Fruit fly (Drosophila melanogaster) whole organism, embryonic: ENCODE measurements around the gene CG9717.

Experiments used
- Atf6 ChIP-seq: fragments of 200-800 bp; sonication (Bioruptor generic); IDR thresholded peaks from 2 replicates; pipeline ENCODE4 v1.3.6; 2022; ENCODE audit warnings: missing biosample characterization, missing genetic modification characterization
- Blimp-1 ChIP-seq: fragments of 200-800 bp; sonication (Bioruptor generic); optimal IDR thresholded peaks from 3 replicates; lab custom pipeline; 2018; ENCODE audit warnings: missing biosample characterization, missing genetic modification characterization, mild to moderate bottlenecking, moderate library complexity, missing genetic modification reagents
- BtbVII ChIP-seq: fragments of 200-800 bp; sonication (Bioruptor generic); optimal IDR thresholded peaks from 3 replicates; lab custom pipeline; 2017; ENCODE audit warnings: missing biosample characterization, mild to moderate bottlenecking, missing genetic modification characterization
- CG12071 ChIP-seq: fragments of 200-800 bp; sonication (Bioruptor generic); optimal IDR thresholded peaks from 3 replicates; lab custom pipeline; 2018; ENCODE audit warnings: missing biosample characterization, mild to moderate bottlenecking, missing genetic modification characterization
- CG13424 ChIP-seq: fragments of 200-800 bp; sonication (Bioruptor generic); optimal IDR thresholded peaks from 2 replicates; lab custom pipeline; 2019; ENCODE audit warnings: missing biosample characterization, mild to moderate bottlenecking, missing genetic modification characterization, moderate library complexity
- CG13624 ChIP-seq: fragments of 200-800 bp; sonication (Bioruptor generic); optimal IDR thresholded peaks from 2 replicates; lab custom pipeline; 2016; ENCODE audit warnings: missing biosample characterization, missing genetic modification characterization
- CG14667 ChIP-seq: fragments of 200-800 bp; sonication (Bioruptor generic); IDR thresholded peaks from 2 replicates; pipeline ENCODE4 v1.3.6; 2022; ENCODE audit warnings: missing biosample characterization, missing genetic modification characterization
- CG15011 ChIP-seq: fragments of 200-800 bp; sonication (Bioruptor generic); optimal IDR thresholded peaks from 3 replicates; lab custom pipeline; 2018; ENCODE audit warnings: missing biosample characterization, mild to moderate bottlenecking, missing genetic modification characterization
- CG15073 ChIP-seq: fragments of 200-800 bp; sonication (Bioruptor generic); optimal IDR thresholded peaks from 2 replicates; lab custom pipeline; 2016; ENCODE audit warnings: missing biosample characterization, missing genetic modification characterization
- CG16863 ChIP-seq: fragments of 200-800 bp; sonication (Bioruptor generic); optimal IDR thresholded peaks from 3 replicates; lab custom pipeline; 2016; ENCODE audit warnings: missing biosample characterization, missing genetic modification characterization
- CG1832 ChIP-seq: fragments of 200-800 bp; sonication (Bioruptor generic); optimal IDR thresholded peaks from 2 replicates; lab custom pipeline; 2017; ENCODE audit warnings: missing biosample characterization, mild to moderate bottlenecking, missing genetic modification characterization, inconsistent platforms
- CG32532 ChIP-seq: fragments of 200-800 bp; sonication (Bioruptor generic); IDR thresholded peaks from 2 replicates; pipeline ENCODE4 v1.3.6; 2022; ENCODE audit warnings: missing biosample characterization, missing genetic modification characterization
- CG32772 ChIP-seq: fragments of 200-800 bp; sonication (Bioruptor generic); IDR thresholded peaks from 2 replicates; pipeline ENCODE4 v1.3.6; 2022; ENCODE audit warnings: missing biosample characterization, missing genetic modification characterization
- CG4328 ChIP-seq: fragments of 200-800 bp; sonication (Bioruptor generic); optimal IDR thresholded peaks from 3 replicates; lab custom pipeline; 2017; ENCODE audit warnings: missing biosample characterization, missing genetic modification reagents, missing genetic modification characterization
- CG6854 ChIP-seq: fragments of 200-800 bp; sonication (Bioruptor generic); optimal IDR thresholded peaks from 3 replicates; lab custom pipeline; 2017; ENCODE audit warnings: missing biosample characterization, mild to moderate bottlenecking, missing genetic modification characterization
- CG8359 ChIP-seq: fragments of 200-800 bp; sonication (Bioruptor generic); optimal IDR thresholded peaks from 2 replicates; lab custom pipeline; 2017; ENCODE audit warnings: missing biosample characterization, mild to moderate bottlenecking, missing genetic modification characterization, borderline replicate concordance
- CG8388 ChIP-seq: fragments of 200-800 bp; sonication (Bioruptor generic); optimal IDR thresholded peaks from 2 replicates; lab custom pipeline; 2019; ENCODE audit warnings: missing biosample characterization, mild to moderate bottlenecking, missing genetic modification characterization, moderate library complexity
- CG8944 ChIP-seq: fragments of 200-800 bp; sonication (Bioruptor generic); optimal IDR thresholded peaks from 3 replicates; lab custom pipeline; 2016; ENCODE audit warnings: missing biosample characterization, missing genetic modification characterization
- CG9215 ChIP-seq: fragments of 200-800 bp; sonication (Bioruptor generic); IDR thresholded peaks from 2 replicates; pipeline ENCODE4 v1.3.6; 2022; ENCODE audit warnings: missing biosample characterization, missing genetic modification characterization
- CrebB ChIP-seq: fragments of 200-800 bp; sonication (Bioruptor generic); optimal IDR thresholded peaks from 3 replicates; lab custom pipeline; 2018; ENCODE audit warnings: missing biosample characterization, mild to moderate bottlenecking, missing genetic modification characterization
- GATAe ChIP-seq: fragments of 200-800 bp; sonication (Bioruptor generic); conservative IDR thresholded peaks from 2 replicates; pipeline ENCODE4 v1.3.6; 2022; ENCODE audit warnings: missing biosample characterization, missing genetic modification characterization
- Gsc ChIP-seq: fragments of 200-800 bp; sonication (Bioruptor generic); IDR thresholded peaks from 2 replicates; pipeline ENCODE4 v1.3.6; 2022; ENCODE audit warnings: missing biosample characterization, missing genetic modification characterization
- HLH3B ChIP-seq: fragments of 200-800 bp; sonication (Bioruptor generic); IDR thresholded peaks from 2 replicates; pipeline ENCODE4 v1.3.6; 2022; ENCODE audit warnings: missing biosample characterization, missing genetic modification characterization
- HLH4C ChIP-seq: fragments of 200-800 bp; sonication (Bioruptor generic); IDR thresholded peaks from 3 replicates; pipeline ENCODE4 v1.3.6; 2022; ENCODE audit warnings: missing biosample characterization, missing genetic modification characterization; ENCODE audit not compliant: partially characterized antibody
- Lim3 ChIP-seq: fragments of 200-800 bp; sonication (Bioruptor generic); IDR thresholded peaks from 2 replicates; pipeline ENCODE4 v1.3.6; 2022; ENCODE audit warnings: missing biosample characterization, missing genetic modification characterization
- MBD-R2 ChIP-seq: fragments of 200-800 bp; sonication (Bioruptor generic); IDR thresholded peaks from 2 replicates; pipeline ENCODE4 v1.3.6; 2022; ENCODE audit warnings: missing biosample characterization, missing genetic modification characterization
- Mad ChIP-seq: fragments of 200-800 bp; sonication (Bioruptor generic); optimal IDR thresholded peaks from 2 replicates; lab custom pipeline; 2016; ENCODE audit warnings: missing biosample characterization, missing genetic modification characterization
- Max ChIP-seq: fragments of 200-800 bp; sonication (Bioruptor generic); optimal IDR thresholded peaks from 2 replicates; lab custom pipeline; 2016; ENCODE audit warnings: missing biosample characterization, mild to moderate bottlenecking, missing genetic modification characterization
- Med ChIP-seq: fragments of 200-800 bp; sonication (Bioruptor generic); peaks from one replicate; lab custom pipeline; 2016; ENCODE audit warnings: missing biosample characterization, missing genetic modification characterization, mild to moderate bottlenecking, inconsistent platforms, moderate library complexity
- Myb ChIP-seq: fragments of 200-800 bp; sonication (Bioruptor generic); optimal IDR thresholded peaks from 2 replicates; lab custom pipeline; 2016; ENCODE audit warnings: missing biosample characterization, missing genetic modification characterization
- Sry-δ ChIP-seq: fragments of 200-800 bp; sonication (Bioruptor generic); optimal IDR thresholded peaks from 2 replicates; lab custom pipeline; 2016; ENCODE audit warnings: missing biosample characterization, missing genetic modification characterization
- TFAM ChIP-seq: fragments of 200-800 bp; sonication (Bioruptor generic); optimal IDR thresholded peaks from 2 replicates; lab custom pipeline; 2017; ENCODE audit warnings: missing biosample characterization, missing genetic modification characterization, inconsistent platforms
- Taf1 ChIP-seq: fragments of 200-800 bp; sonication (Bioruptor generic); IDR thresholded peaks from 2 replicates; pipeline ENCODE4 v1.3.6; 2022; ENCODE audit warnings: missing biosample characterization, missing genetic modification characterization
- chinmo ChIP-seq: fragments of 200-800 bp; sonication (Bioruptor generic); IDR thresholded peaks from 4 replicates; pipeline ENCODE4 v1.3.6; 2022; ENCODE audit warnings: missing biosample characterization, missing genetic modification characterization; ENCODE audit not compliant: partially characterized antibody
- chm ChIP-seq: fragments of 200-800 bp; sonication (Bioruptor generic); IDR thresholded peaks from 2 replicates; pipeline ENCODE4 v1.3.6; 2022; ENCODE audit warnings: missing biosample characterization, missing genetic modification characterization
- chn ChIP-seq: fragments of 200-800 bp; sonication (Bioruptor generic); optimal IDR thresholded peaks from 2 replicates; lab custom pipeline; 2016; ENCODE audit warnings: missing biosample characterization, missing genetic modification characterization
- crp ChIP-seq, 2 experiments: fragments of 200-800 bp; sonication (Bioruptor generic); optimal IDR thresholded peaks; 2 replicates in 1 of 2; 3 replicates in 1 of 2; lab custom pipeline; 2017; ENCODE audit warnings: missing biosample characterization in 2 of 2, missing genetic modification characterization in 2 of 2, mild to moderate bottlenecking in 1 of 2, moderate library complexity in 1 of 2
- eyg ChIP-seq: fragments of 200-800 bp; sonication (Bioruptor generic); optimal IDR thresholded peaks from 3 replicates; lab custom pipeline; 2016; ENCODE audit warnings: missing biosample characterization, missing genetic modification characterization
- gt ChIP-seq: fragments of 200-800 bp; sonication (Bioruptor generic); IDR thresholded peaks from 2 replicates; pipeline ENCODE4 v1.3.6; 2022; ENCODE audit warnings: missing biosample characterization, missing genetic modification characterization
- kah ChIP-seq: fragments of 200-800 bp; sonication (Bioruptor generic); optimal IDR thresholded peaks from 2 replicates; lab custom pipeline; 2018; ENCODE audit warnings: missing biosample characterization, mild to moderate bottlenecking, missing genetic modification characterization
- pho ChIP-seq: fragments of 200-800 bp; sonication (Bioruptor generic); optimal IDR thresholded peaks from 2 replicates; lab custom pipeline; 2016; ENCODE audit warnings: missing biosample characterization, missing genetic modification characterization
- phol ChIP-seq: fragments of 200-800 bp; sonication (Bioruptor generic); optimal IDR thresholded peaks from 3 replicates; lab custom pipeline; 2018; ENCODE audit warnings: missing biosample characterization, mild to moderate bottlenecking, missing genetic modification characterization, moderate library complexity
- ro ChIP-seq: fragments of 200-800 bp; sonication (Bioruptor generic); IDR thresholded peaks from 2 replicates; pipeline ENCODE4 v1.3.6; 2022; ENCODE audit warnings: missing biosample characterization, missing genetic modification characterization
- row ChIP-seq: fragments of 200-800 bp; sonication (Bioruptor generic); IDR thresholded peaks from 3 replicates; pipeline ENCODE4 v1.3.6; 2022; ENCODE audit warnings: missing biosample characterization, missing genetic modification characterization
- run ChIP-seq: fragments of 200-800 bp; sonication (Bioruptor generic); optimal IDR thresholded peaks from 3 replicates; lab custom pipeline; 2018; ENCODE audit warnings: missing biosample characterization, mild to moderate bottlenecking, missing genetic modification characterization
- sens ChIP-seq: fragments of 200-800 bp; sonication (Bioruptor generic); peaks from one replicate; lab custom pipeline; 2016; ENCODE audit warnings: missing biosample characterization, missing genetic modification characterization
- sob ChIP-seq: fragments of 200-800 bp; sonication (Bioruptor generic); IDR thresholded peaks from 2 replicates; pipeline ENCODE4 v1.3.6; 2022; ENCODE audit warnings: missing biosample characterization, missing genetic modification characterization
- trem ChIP-seq: fragments of 200-800 bp; optimal IDR thresholded peaks from 3 replicates; lab custom pipeline; 2019; ENCODE audit warnings: missing biosample characterization, mild to moderate bottlenecking, missing genetic modification characterization, moderate library complexity
- z ChIP-seq: fragments of 200-800 bp; sonication (Bioruptor generic); IDR thresholded peaks from 3 replicates; pipeline ENCODE4 v1.3.6; 2022; ENCODE audit warnings: missing biosample characterization, missing genetic modification characterization

CG9717 gene

dm6 chr3R:30600154-30601009 is 13.3 kb upstream of the CG9717 start:
- TF ChIP-seq CG16863 (GFP tag; lab: Kevin White, UChicago): peak; percentile 83
- peak; percentile 94 for TF ChIP-seq Atf6 (GFP tag; lab: Robert Waterston, UW)
- TF ChIP-seq CG9215: peak; percentile 76
- TF ChIP-seq CG14667 (GFP tag; lab: Robert Waterston, UW): peak; percentile 84
- peak; percentile 43 for TF ChIP-seq Sry-δ (GFP tag; lab: Kevin White, UChicago)
- TF ChIP-seq kah (GFP tag; lab: Kevin White, UChicago): peak; percentile 70
- peak; percentile 70 for TF ChIP-seq CG13624 (GFP tag; lab: Kevin White, UChicago)
- TF ChIP-seq CG8944 (GFP tag; lab: Kevin White, UChicago): peak; percentile 79
- TF ChIP-seq CG6854: peak; percentile 90
- TF ChIP-seq eyg (GFP tag; lab: Kevin White, UChicago): peak; percentile 72
- peak; percentile 82 for TF ChIP-seq chn
- TF ChIP-seq Taf1 (GFP tag; lab: Robert Waterston, UW): peak; percentile 80
- TF ChIP-seq BtbVII (GFP tag; lab: Kevin White, UChicago): peak; percentile 88
- TF ChIP-seq chinmo (GFP tag; lab: Robert Waterston, UW): peak; percentile 52; the same call in 1 of the 4 replicates
- TF ChIP-seq sob (GFP tag; lab: Robert Waterston, UW): peak; percentile 94
- TF ChIP-seq chm: peak; percentile 97
- peak; percentile 63 for TF ChIP-seq TFAM (GFP tag; lab: Kevin White, UChicago)
- peak; percentile 88 for TF ChIP-seq Mad (GFP tag; lab: Kevin White, UChicago)
- peak; percentile 73 for TF ChIP-seq ro (GFP tag; lab: Robert Waterston, UW)
- TF ChIP-seq Lim3 (GFP tag; lab: Robert Waterston, UW): peak; percentile 77
- peak; percentile 96 for TF ChIP-seq Med (GFP tag; lab: Kevin White, UChicago)
- peak; percentile 95 for TF ChIP-seq HLH3B (GFP tag; lab: Robert Waterston, UW)
- peak; percentile 91 for TF ChIP-seq run (tag; lab: Kevin White, UChicago)
- TF ChIP-seq CG15073 (GFP tag; lab: Kevin White, UChicago): no peak
- TF ChIP-seq Blimp-1: peak; percentile 89
- peak; percentile 93 for TF ChIP-seq CG12071 (GFP tag; lab: Kevin White, UChicago)
- TF ChIP-seq Myb (GFP tag; lab: Kevin White, UChicago): peak; percentile 67
- TF ChIP-seq CrebB (tag; lab: Kevin White, UChicago): peak; percentile 78
- peak; percentile 6 to 85 for TF ChIP-seq crp (GFP tag; optimal IDR thresholded peaks at IDR 0.05; lab: Kevin White, UChicago)
- TF ChIP-seq z (GFP tag; lab: Robert Waterston, UW): peak; percentile 93
- peak; percentile 90 for TF ChIP-seq CG13424 (tag; lab: Kevin White, UChicago)
- TF ChIP-seq Gsc (GFP tag; lab: Robert Waterston, UW): no peak
- peak; percentile 59; the same call in 1 of the 2 replicates for TF ChIP-seq GATAe (GFP tag; lab: Robert Waterston, UW)
- TF ChIP-seq CG1832: no peak
- peak; percentile 92 for TF ChIP-seq CG32772 (GFP tag; lab: Robert Waterston, UW)
- TF ChIP-seq CG8388 (GFP tag; lab: Kevin White, UChicago): peak; percentile 93
- peak; percentile 98 for TF ChIP-seq sens (GFP tag; lab: Kevin White, UChicago)
- peak; percentile 68; the same call in 1 of the 2 replicates for TF ChIP-seq MBD-R2
- TF ChIP-seq trem: peak; percentile 77
- peak; percentile 85 for TF ChIP-seq CG15011 (GFP tag; lab: Kevin White, UChicago)
- TF ChIP-seq CG4328: peak; percentile 81
- TF ChIP-seq pho (GFP tag; lab: Kevin White, UChicago): peak; percentile 92
- TF ChIP-seq HLH4C (GFP tag; lab: Robert Waterston, UW): no peak
- TF ChIP-seq phol: peak; percentile 88
- peak; percentile 94 for TF ChIP-seq row
- TF ChIP-seq Max (GFP tag; lab: Kevin White, UChicago): peak; percentile 91
- peak; percentile 53 for TF ChIP-seq CG8359 (GFP tag; lab: Kevin White, UChicago)
- TF ChIP-seq CG32532 (GFP tag; lab: Robert Waterston, UW): peak; percentile 96
- peak; percentile 57; the same call in 1 of the 2 replicates for TF ChIP-seq gt (GFP tag; lab: Robert Waterston, UW)
